Fruit fly (Drosophila melanogaster) whole organism, embryonic: ENCODE data around the gene Usp8.

Experiments
- Ada2b ChIP-seq: fragments of 200-800 bp; sonication (Bioruptor generic); IDR thresholded peaks from 2 replicates; pipeline ENCODE4 v1.3.6; 2022; ENCODE audit warnings: missing biosample characterization, missing genetic modification characterization
- Antp ChIP-seq: fragments of 200-800 bp; sonication (Bioruptor generic); optimal IDR thresholded peaks from 3 replicates; lab custom pipeline; 2016; ENCODE audit warnings: missing biosample characterization, missing genetic modification characterization
- CG12104 ChIP-seq: fragments of 200-800 bp; sonication (Bioruptor generic); optimal IDR thresholded peaks from 3 replicates; lab custom pipeline; 2016; ENCODE audit warnings: missing biosample characterization, missing genetic modification characterization
- CG12659 ChIP-seq: fragments of 200-800 bp; sonication (Bioruptor generic); optimal IDR thresholded peaks from 3 replicates; lab custom pipeline; 2017; ENCODE audit warnings: mild to moderate bottlenecking, missing biosample characterization, missing genetic modification reagents, missing genetic modification characterization
- CG13775 ChIP-seq: fragments of 200-800 bp; sonication (Bioruptor generic); optimal IDR thresholded peaks from 3 replicates; lab custom pipeline; 2017; ENCODE audit warnings: missing biosample characterization, mild to moderate bottlenecking, missing genetic modification characterization
- CG16863 ChIP-seq: fragments of 200-800 bp; sonication (Bioruptor generic); optimal IDR thresholded peaks from 3 replicates; lab custom pipeline; 2016; ENCODE audit warnings: missing biosample characterization, missing genetic modification characterization
- CG17568 ChIP-seq: fragments of 200-800 bp; sonication (Bioruptor generic); optimal IDR thresholded peaks from 2 replicates; lab custom pipeline; 2018; ENCODE audit warnings: missing biosample characterization, mild to moderate bottlenecking, missing genetic modification characterization, moderate library complexity
- CG18476 ChIP-seq: fragments of 200-800 bp; sonication (Bioruptor generic); optimal IDR thresholded peaks from 2 replicates; lab custom pipeline; 2016; ENCODE audit warnings: missing biosample characterization, mild to moderate bottlenecking, missing genetic modification characterization
- CG18619 ChIP-seq: fragments of 200-800 bp; sonication (Bioruptor generic); optimal IDR thresholded peaks from 3 replicates; lab custom pipeline; 2017; ENCODE audit warnings: missing biosample characterization, mild to moderate bottlenecking, missing genetic modification characterization
- CG2129 ChIP-seq: fragments of 200-800 bp; sonication (Bioruptor generic); IDR thresholded peaks from 2 replicates; pipeline ENCODE4 v1.3.6; 2022; ENCODE audit warnings: missing biosample characterization, missing genetic modification characterization; ENCODE audit not compliant: partially characterized antibody
- CG2678 ChIP-seq: fragments of 200-800 bp; sonication (Bioruptor generic); optimal IDR thresholded peaks from 3 replicates; lab custom pipeline; 2019; ENCODE audit warnings: missing biosample characterization, mild to moderate bottlenecking, missing genetic modification characterization, moderate library complexity
- CG2712 ChIP-seq: fragments of 200-800 bp; optimal IDR thresholded peaks from 3 replicates; lab custom pipeline; 2019; ENCODE audit warnings: missing biosample characterization, mild to moderate bottlenecking, missing genetic modification characterization, moderate library complexity
- CG2875 ChIP-seq: fragments of 200-800 bp; sonication (Bioruptor generic); optimal IDR thresholded peaks from 2 replicates; lab custom pipeline; 2017; ENCODE audit warnings: missing biosample characterization, mild to moderate bottlenecking, missing genetic modification characterization, missing genetic modification reagents
- CG30020 ChIP-seq: fragments of 200-800 bp; optimal IDR thresholded peaks from 2 replicates; lab custom pipeline; 2019; ENCODE audit warnings: missing biosample characterization, mild to moderate bottlenecking, missing genetic modification characterization, moderate library complexity
- CG33557 ChIP-seq: fragments of 200-800 bp; sonication (Bioruptor generic); optimal IDR thresholded peaks from 2 replicates; lab custom pipeline; 2019; ENCODE audit warnings: missing biosample characterization, mild to moderate bottlenecking, missing genetic modification characterization, moderate library complexity
- CG3726 ChIP-seq: fragments of 200-800 bp; sonication (Bioruptor generic); IDR thresholded peaks from 3 replicates; pipeline ENCODE4, ENCODE4 v1.3.6; 2022; ENCODE audit warnings: missing biosample characterization, missing genetic modification characterization
- CG3838 ChIP-seq: fragments of 200-800 bp; sonication (Bioruptor generic); optimal IDR thresholded peaks from 3 replicates; lab custom pipeline; 2016; ENCODE audit warnings: missing biosample characterization, missing genetic modification characterization
- CG4404 ChIP-seq: fragments of 200-800 bp; sonication (Bioruptor generic); IDR thresholded peaks from 2 replicates; pipeline ENCODE4 v1.3.6; 2022; ENCODE audit warnings: missing biosample characterization, missing genetic modification characterization
- CG5180 ChIP-seq: fragments of 200-800 bp; sonication (Bioruptor generic); optimal IDR thresholded peaks from 3 replicates; lab custom pipeline; 2017; ENCODE audit warnings: missing biosample characterization, missing genetic modification characterization, mild to moderate bottlenecking, moderate library complexity, missing genetic modification reagents
- CG5245 ChIP-seq: fragments of 200-800 bp; sonication (Bioruptor generic); optimal IDR thresholded peaks from 3 replicates; lab custom pipeline; 2016; ENCODE audit warnings: missing biosample characterization, missing genetic modification characterization
- CG5953 ChIP-seq: fragments of 200-800 bp; sonication (Bioruptor generic); IDR thresholded peaks from 2 replicates; pipeline ENCODE4 v1.3.6; 2022; ENCODE audit warnings: missing biosample characterization, missing genetic modification characterization
- CG6854 ChIP-seq: fragments of 200-800 bp; sonication (Bioruptor generic); optimal IDR thresholded peaks from 3 replicates; lab custom pipeline; 2017; ENCODE audit warnings: missing biosample characterization, mild to moderate bottlenecking, missing genetic modification characterization
- CG7839 ChIP-seq: fragments of 200-800 bp; sonication (Bioruptor generic); optimal IDR thresholded peaks from 3 replicates; lab custom pipeline; 2018; ENCODE audit warnings: missing biosample characterization, mild to moderate bottlenecking, missing genetic modification characterization, moderate library complexity
- CG8924 ChIP-seq: fragments of 200-800 bp; optimal IDR thresholded peaks from 3 replicates; lab custom pipeline; 2019; ENCODE audit warnings: missing biosample characterization, mild to moderate bottlenecking, missing genetic modification characterization, moderate library complexity
- CG9609 ChIP-seq: fragments of 200-800 bp; sonication (Bioruptor generic); optimal IDR thresholded peaks from 3 replicates; lab custom pipeline; 2016; ENCODE audit warnings: missing biosample characterization, missing genetic modification characterization
- CrebB ChIP-seq: fragments of 200-800 bp; sonication (Bioruptor generic); optimal IDR thresholded peaks from 3 replicates; lab custom pipeline; 2018; ENCODE audit warnings: missing biosample characterization, mild to moderate bottlenecking, missing genetic modification characterization
- Dfd ChIP-seq, 2 experiments: fragments of >200 bp; optimal IDR thresholded peaks; 2 replicates each; lab custom pipeline; 2017; ENCODE audit warnings: missing biosample characterization in 2 of 2, missing genetic modification characterization in 2 of 2
- Doc3 ChIP-seq: fragments of 200-800 bp; sonication (Bioruptor generic); IDR thresholded peaks from 3 replicates; pipeline ENCODE4 v1.3.6; 2022; ENCODE audit warnings: missing biosample characterization, missing genetic modification characterization; ENCODE audit not compliant: partially characterized antibody
- Drgx ChIP-seq: fragments of 200-800 bp; sonication (Bioruptor generic); IDR thresholded peaks from 2 replicates; pipeline ENCODE4 v1.3.6; 2022; ENCODE audit warnings: missing biosample characterization, missing genetic modification characterization
- Gsc ChIP-seq: fragments of 200-800 bp; sonication (Bioruptor generic); IDR thresholded peaks from 2 replicates; pipeline ENCODE4 v1.3.6; 2022; ENCODE audit warnings: missing biosample characterization, missing genetic modification characterization
- HLH54F ChIP-seq: fragments of 200-800 bp; sonication (Bioruptor generic); optimal IDR thresholded peaks from 3 replicates; lab custom pipeline; 2016; ENCODE audit warnings: missing biosample characterization, missing genetic modification characterization
- HmgD ChIP-seq: fragments of 200-800 bp; sonication (Bioruptor generic); optimal IDR thresholded peaks from 3 replicates; lab custom pipeline; 2016; ENCODE audit warnings: missing biosample characterization, missing genetic modification characterization
- Hr3 ChIP-seq: fragments of 200-800 bp; sonication (Bioruptor generic); optimal IDR thresholded peaks from 3 replicates; lab custom pipeline; 2016; ENCODE audit warnings: missing biosample characterization, missing genetic modification characterization
- Kr ChIP-seq: fragments of 200-800 bp; sonication (Bioruptor generic); optimal IDR thresholded peaks from 2 replicates; lab custom pipeline; 2017; ENCODE audit warnings: missing biosample characterization, mild to moderate bottlenecking, missing genetic modification characterization
- Lhr ChIP-seq: fragments of 200-800 bp; sonication (Bioruptor generic); optimal IDR thresholded peaks from 3 replicates; lab custom pipeline; 2017; ENCODE audit warnings: mild to moderate bottlenecking, missing biosample characterization, missing genetic modification reagents, missing genetic modification characterization
- Meics ChIP-seq: fragments of 200-800 bp; sonication (Bioruptor generic); optimal IDR thresholded peaks from 2 replicates; lab custom pipeline; 2017; ENCODE audit warnings: missing biosample characterization, mild to moderate bottlenecking, missing genetic modification characterization
- Mrtf ChIP-seq: fragments of 200-800 bp; sonication (Bioruptor generic); IDR thresholded peaks from 3 replicates; pipeline ENCODE4 v1.3.6; 2022; ENCODE audit warnings: missing biosample characterization, missing genetic modification characterization
- NC2α ChIP-seq: fragments of 200-800 bp; sonication (Bioruptor generic); optimal IDR thresholded peaks from 2 replicates; lab custom pipeline; 2016; ENCODE audit warnings: missing biosample characterization, missing genetic modification characterization
- NFAT ChIP-seq: fragments of 200-800 bp; sonication (Bioruptor generic); IDR thresholded peaks from 2 replicates; pipeline ENCODE4 v1.3.6; 2022; ENCODE audit warnings: missing biosample characterization, missing genetic modification characterization
- Nf-YB ChIP-seq: fragments of 200-800 bp; sonication (Bioruptor generic); optimal IDR thresholded peaks from 3 replicates; lab custom pipeline; 2019; ENCODE audit warnings: missing biosample characterization, mild to moderate bottlenecking, missing genetic modification characterization, moderate library complexity
- cg ChIP-seq: fragments of 200-800 bp; sonication (Bioruptor generic); optimal IDR thresholded peaks from 3 replicates; lab custom pipeline; 2019; ENCODE audit warnings: missing biosample characterization, mild to moderate bottlenecking, missing genetic modification characterization, moderate library complexity
- dimm ChIP-seq: fragments of 200-800 bp; sonication (Bioruptor generic); IDR thresholded peaks from 2 replicates; pipeline ENCODE4 v1.3.6; 2022; ENCODE audit warnings: missing biosample characterization, missing genetic modification characterization
- dmrt99B ChIP-seq: fragments of 200-800 bp; sonication (Bioruptor generic); optimal IDR thresholded peaks from 2 replicates; lab custom pipeline; 2018; ENCODE audit warnings: missing biosample characterization, mild to moderate bottlenecking, missing genetic modification characterization, moderate library complexity
- her ChIP-seq: fragments of 200-800 bp; sonication (Bioruptor generic); optimal IDR thresholded peaks from 2 replicates; lab custom pipeline; 2016; ENCODE audit warnings: missing biosample characterization, missing genetic modification characterization
- ranshi ChIP-seq: fragments of 200-800 bp; sonication (Bioruptor generic); IDR thresholded peaks from 2 replicates; pipeline ENCODE4 v1.3.6; 2022; ENCODE audit warnings: missing biosample characterization, missing genetic modification characterization
- schlank ChIP-seq: fragments of 200-800 bp; sonication (Bioruptor generic); optimal IDR thresholded peaks from 2 replicates; lab custom pipeline; 2018; ENCODE audit warnings: missing biosample characterization, mild to moderate bottlenecking, missing genetic modification characterization
- tll ChIP-seq, 2 experiments: fragments of 200-800 bp in 1 of 2; fragments of >200 bp in 1 of 2; sonication (Bioruptor generic) in 1 of 2; optimal IDR thresholded peaks; 2 replicates each; lab custom pipeline; 2017 to 2019; ENCODE audit warnings: missing biosample characterization in 2 of 2, missing genetic modification characterization in 2 of 2, mild to moderate bottlenecking in 1 of 2, moderate library complexity in 1 of 2
- usp ChIP-seq: fragments of >200 bp; optimal IDR thresholded peaks from 2 replicates; lab custom pipeline; 2017; ENCODE audit warnings: missing biosample characterization, missing genetic modification characterization

Usp8 gene

DNA sequence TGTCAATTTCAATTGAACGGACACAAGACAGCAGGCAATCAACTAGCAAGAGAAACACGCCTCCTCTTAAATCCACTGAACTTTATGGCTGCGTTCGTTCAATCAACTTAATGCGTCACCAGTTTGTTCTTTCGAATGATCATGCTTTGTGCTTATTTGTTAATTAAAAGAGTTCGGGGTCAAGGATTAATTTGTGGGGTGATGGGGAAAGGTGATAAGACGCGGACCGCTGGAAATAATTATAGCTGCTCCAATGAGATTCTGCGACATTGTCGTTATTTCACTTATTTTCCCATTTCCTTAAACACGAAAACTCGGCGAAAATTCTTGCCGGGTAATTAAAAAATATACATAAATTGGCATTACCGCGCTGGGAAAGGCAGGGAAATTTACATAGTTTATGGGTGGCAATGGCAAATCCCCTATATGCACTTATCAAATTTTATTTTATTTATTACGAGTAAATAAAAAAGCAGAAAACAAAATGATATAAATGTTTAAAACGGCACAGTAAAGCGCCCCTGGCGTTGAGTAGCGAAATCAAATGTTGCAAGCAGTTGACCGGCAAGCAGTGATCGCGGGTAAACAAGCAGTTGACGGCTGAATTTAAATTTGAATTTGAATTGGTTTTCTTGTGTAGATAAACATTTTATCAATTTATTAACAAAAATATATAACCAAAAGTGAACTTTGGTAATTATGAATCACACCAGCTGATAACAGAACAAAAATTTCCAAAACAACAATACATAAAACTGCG lies 50.5 kb downstream of the Usp8 start (continued):
- TF ChIP-seq her (GFP tag; lab: Kevin White, UChicago), result peak; percentile 62
- TF ChIP-seq CrebB (tag; lab: Kevin White, UChicago), result peak; percentile 51
- peak; percentile 76 for TF ChIP-seq CG13775 (GFP tag; lab: Kevin White, UChicago)
- peak; percentile 44 for TF ChIP-seq Ada2b (GFP tag; lab: Robert Waterston, UW)
- TF ChIP-seq CG2129 (GFP tag; lab: Robert Waterston, UW), result no peak
- TF ChIP-seq Kr (GFP tag; lab: Kevin White, UChicago), result no peak
- peak; percentile 38 for TF ChIP-seq CG18476 (GFP tag; lab: Kevin White, UChicago)
- TF ChIP-seq NFAT (GFP tag; lab: Robert Waterston, UW), result peak; percentile 87
- peak; percentile 31 for TF ChIP-seq Nf-YB (GFP tag; lab: Kevin White, UChicago)
- peak; percentile 65 for TF ChIP-seq CG16863 (GFP tag; lab: Kevin White, UChicago)
- peak; percentile 58; the same call in 1 of the 3 replicates for TF ChIP-seq Mrtf (GFP tag; lab: Robert Waterston, UW)
- TF ChIP-seq CG17568 (GFP tag; lab: Kevin White, UChicago), result peak; percentile 39
- peak; percentile 79 for TF ChIP-seq CG12659 (GFP tag; lab: Kevin White, UChicago)
- TF ChIP-seq CG5245 (GFP tag; lab: Kevin White, UChicago), result peak; percentile 77
- TF ChIP-seq dimm (GFP tag; lab: Robert Waterston, UW), result no peak
- TF ChIP-seq HmgD (GFP tag; lab: Kevin White, UChicago), result peak; percentile 70
- TF ChIP-seq CG3726 (GFP tag; lab: Robert Waterston, UW), result 0 out of 3 replicates have a peak, but pooled peaks have one; percentile 55
- TF ChIP-seq CG7839 (tag; lab: Kevin White, UChicago), result peak; percentile 73
- TF ChIP-seq CG33557 (GFP tag; lab: Kevin White, UChicago), result peak; percentile 15
- no peak for TF ChIP-seq usp (GFP tag; lab: Kevin White, UChicago)
- TF ChIP-seq Hr3 (GFP tag; lab: Kevin White, UChicago), result peak; percentile 77
- TF ChIP-seq CG5953 (GFP tag; lab: Robert Waterston, UW), result peak; percentile 33; the same call in 1 of the 2 replicates
- no peak for TF ChIP-seq CG30020 (tag; lab: Kevin White, UChicago)
- TF ChIP-seq Antp (GFP tag; lab: Kevin White, UChicago), result peak; percentile 72
- peak; percentile 70 for TF ChIP-seq NC2α (GFP tag; lab: Kevin White, UChicago)
- peak; percentile 39 for TF ChIP-seq CG8924
- peak; percentile 55 for TF ChIP-seq CG2678 (tag; lab: Kevin White, UChicago)
- no peak for TF ChIP-seq cg (GFP tag; lab: Kevin White, UChicago)
- peak; percentile 69; the same call in 1 of the 2 replicates for TF ChIP-seq ranshi
- peak; percentile 24 for TF ChIP-seq CG6854 (GFP tag; lab: Kevin White, UChicago)
- peak; percentile 87 for TF ChIP-seq Lhr
- TF ChIP-seq dmrt99B (tag; lab: Kevin White, UChicago), result peak; percentile 62
- TF ChIP-seq tll (GFP tag; optimal IDR thresholded peaks at IDR 0.05; lab: Kevin White, UChicago), result no peak
- peak; percentile 33; the same call in 1 of the 2 replicates for TF ChIP-seq Drgx (GFP tag; lab: Robert Waterston, UW)
- peak; percentile 81 for TF ChIP-seq CG18619 (GFP tag; lab: Kevin White, UChicago)
- peak; percentile 66 for TF ChIP-seq CG12104 (GFP tag; lab: Kevin White, UChicago)
- peak; percentile 77 for TF ChIP-seq HLH54F (GFP tag; lab: Kevin White, UChicago)
- TF ChIP-seq CG2712, result peak; percentile 72
- TF ChIP-seq CG5180 (GFP tag; lab: Kevin White, UChicago), result peak; percentile 59
- peak; percentile 49 for TF ChIP-seq CG3838 (GFP tag; lab: Kevin White, UChicago)
- TF ChIP-seq CG2875 (GFP tag; lab: Kevin White, UChicago), result peak; percentile 70
- peak; percentile 81 for TF ChIP-seq CG9609
- no peak for TF ChIP-seq Doc3 (GFP tag; lab: Robert Waterston, UW)
- TF ChIP-seq schlank, result no peak
- TF ChIP-seq CG4404 (GFP tag; lab: Robert Waterston, UW), result 0 out of 2 replicates have a peak, but pooled peaks have one; percentile 30
- peak; percentile 80 for TF ChIP-seq Meics (GFP tag; lab: Kevin White, UChicago)
- TF ChIP-seq Gsc, result no peak
- peak in 1 of 2 experiments; percentile 81 for TF ChIP-seq Dfd (GFP tag; optimal IDR thresholded peaks at IDR 0.05; lab: Kevin White, UChicago)
